Worm (Caenorhabditis elegans) whole organism, late embryonic: ENCODE measurements around the gene T28B11.1.

Experiments
- C38D4.7 ChIP-seq: fragments of 200-800 bp; sonication (Bioruptor generic); optimal IDR thresholded peaks from 2 replicates; lab custom pipeline; 2018; ENCODE audit warnings: mild to moderate bottlenecking, missing genetic modification characterization, moderate library complexity, missing compliant biosample characterization
- F13H6.1 ChIP-seq: sonication (generic microtip); optimal IDR thresholded peaks from 2 replicates; lab custom pipeline; 2016; ENCODE audit warnings: missing genetic modification characterization, missing compliant biosample characterization
- ama-1 ChIP-seq: fragments of 150-350 bp; optimal IDR thresholded peaks from 2 replicates; lab custom pipeline; 2014
- eyg-1 ChIP-seq: sonication (generic microtip); optimal IDR thresholded peaks from 2 replicates; lab custom pipeline; 2016; ENCODE audit warnings: missing genotype, missing genetic modification characterization, missing compliant biosample characterization
- fkh-10 ChIP-seq: fragments of 150-350 bp; optimal IDR thresholded peaks from 2 replicates; lab custom pipeline; 2014; ENCODE audit warnings: missing biosample characterization, missing genetic modification reagents, missing genetic modification characterization
- hlh-6 ChIP-seq: sonication (generic microtip); optimal IDR thresholded peaks from 2 replicates; lab custom pipeline; 2016; ENCODE audit warnings: missing genotype, missing genetic modification characterization, missing compliant biosample characterization
- lin-11 ChIP-seq: fragments of 200-800 bp; sonication (Bioruptor generic); optimal IDR thresholded peaks from 2 replicates; lab custom pipeline; 2018; ENCODE audit warnings: mild to moderate bottlenecking, missing genetic modification characterization, missing compliant biosample characterization
- mec-3 ChIP-seq: sonication (generic microtip); optimal IDR thresholded peaks from 2 replicates; lab custom pipeline; 2016; ENCODE audit warnings: borderline replicate concordance, missing genetic modification characterization, missing compliant biosample characterization
- nhr-11 ChIP-seq: fragments of 150-350 bp; optimal IDR thresholded peaks from 2 replicates; lab custom pipeline; 2014; ENCODE audit warnings: missing biosample characterization, missing genetic modification characterization
- pha-2 ChIP-seq: sonication (generic microtip); optimal IDR thresholded peaks from 2 replicates; lab custom pipeline; 2017; ENCODE audit warnings: mild to moderate bottlenecking, missing genetic modification characterization, missing compliant biosample characterization
- pqm-1 ChIP-seq: sonication (generic microtip); optimal IDR thresholded peaks from 2 replicates; lab custom pipeline; 2016; ENCODE audit warnings: missing genetic modification characterization, missing compliant biosample characterization

DNA sequence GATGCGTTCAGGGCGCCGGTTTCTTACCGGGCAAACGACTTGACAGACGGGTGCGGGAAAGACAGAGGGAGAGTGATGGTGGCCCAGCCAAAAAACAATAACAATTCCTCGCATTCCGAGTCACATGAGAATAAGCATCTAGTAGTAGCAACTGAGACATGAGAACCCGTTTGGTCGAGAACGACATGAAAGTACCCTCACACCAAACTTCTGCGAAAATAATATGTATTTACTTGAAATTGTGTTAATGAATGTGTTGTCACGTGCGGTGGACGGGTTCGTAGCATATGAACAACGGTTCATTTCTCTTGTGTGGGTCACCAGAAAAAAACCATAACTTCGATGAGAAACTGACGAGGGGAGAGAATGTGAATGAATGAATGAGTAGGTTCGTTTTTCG is 11.3 kb downstream of the T28B11.1 start:
- TF ChIP-seq ama-1 (lab: Kevin White, UChicago) (no peak), lin-11 (tag; lab: Kevin White, UChicago) (no peak), pqm-1 (tag; lab: Kevin White, UChicago) (no peak), C38D4.7 (GFP tag; lab: Kevin White, UChicago) (no peak), pha-2 (tag; lab: Kevin White, UChicago) (no peak), hlh-6 (tag; lab: Kevin White, UChicago) (no peak), nhr-11 (tag; lab: Kevin White, UChicago) (no peak), mec-3 (tag; lab: Kevin White, UChicago) (no peak), F13H6.1 (tag; lab: Kevin White, UChicago) (no peak), fkh-10 (no peak), eyg-1 (tag; lab: Kevin White, UChicago) (no peak)
